Worm (Caenorhabditis elegans) whole organism, young adult: ENCODE measurements around the gene cutl-25.

Experiments used
- B0035.1 ChIP-seq: sonication (generic microtip); optimal IDR thresholded peaks from 2 replicates; lab custom pipeline; 2016; ENCODE audit warnings: missing genetic modification characterization, mild to moderate bottlenecking, missing compliant biosample characterization, missing genotype, missing genetic modification reagents
- B0336.3 ChIP-seq: fragments of 200-800 bp; sonication (Bioruptor generic); IDR thresholded peaks from 2 replicates; pipeline ENCODE4 v1.3.6; 2022; ENCODE audit warnings: missing genetic modification characterization, missing compliant biosample characterization
- D2030.7 ChIP-seq: fragments of 200-800 bp; sonication (Bioruptor generic); IDR thresholded peaks from 2 replicates; pipeline ENCODE4 v1.3.6; 2022; ENCODE audit warnings: missing genetic modification reagents, missing genetic modification characterization, missing compliant biosample characterization
- F10E7.11 ChIP-seq: sonication (generic microtip); optimal IDR thresholded peaks from 2 replicates; lab custom pipeline; 2017; ENCODE audit warnings: mild to moderate bottlenecking, missing genetic modification characterization, moderate library complexity, missing compliant biosample characterization
- F33H1.4 ChIP-seq: fragments of 200-800 bp; sonication (Bioruptor generic); IDR thresholded peaks from 2 replicates; pipeline ENCODE4 v1.3.6; 2022; ENCODE audit warnings: missing genetic modification reagents, missing genetic modification characterization, missing compliant biosample characterization
- F49E8.2 ChIP-seq: sonication (generic microtip); optimal IDR thresholded peaks from 3 replicates; lab custom pipeline; 2017; ENCODE audit warnings: missing genetic modification characterization, mild to moderate bottlenecking, missing compliant biosample characterization, antibody characterized with exemption, moderate library complexity; ENCODE audit not compliant: insufficient read depth
- K11D2.4 ChIP-seq: fragments of 200-800 bp; sonication (Bioruptor generic); IDR thresholded peaks from 2 replicates; pipeline ENCODE4 v1.3.6; 2022; ENCODE audit warnings: missing genetic modification reagents, missing genetic modification characterization, missing compliant biosample characterization
- K12H6.12 ChIP-seq: fragments of 200-800 bp; sonication (Bioruptor generic); optimal IDR thresholded peaks from 2 replicates; lab custom pipeline; 2018; ENCODE audit warnings: mild to moderate bottlenecking, missing genetic modification characterization, missing compliant biosample characterization
- Y79H2A.3 ChIP-seq: fragments of 200-800 bp; sonication (Bioruptor generic); conservative IDR thresholded peaks from 2 replicates; pipeline ENCODE4 v1.3.6; 2022; ENCODE audit warnings: missing genetic modification reagents, missing genetic modification characterization, missing compliant biosample characterization
- aptf-2 ChIP-seq: fragments of 200-800 bp; sonication (Bioruptor generic); conservative IDR thresholded peaks from 2 replicates; pipeline ENCODE4 v1.3.6; 2022; ENCODE audit warnings: missing genetic modification reagents, missing genetic modification characterization, missing compliant biosample characterization
- athp-1 ChIP-seq: sonication (generic microtip); optimal IDR thresholded peaks from 2 replicates; lab custom pipeline; 2017; ENCODE audit warnings: mild to moderate bottlenecking, missing genetic modification characterization, missing compliant biosample characterization
- attf-3 ChIP-seq: fragments of 200-800 bp; sonication (Bioruptor generic); conservative IDR thresholded peaks from 2 replicates; pipeline ENCODE4 v1.3.6; 2022; ENCODE audit warnings: missing genetic modification reagents, missing genetic modification characterization, missing compliant biosample characterization
- attf-5 ChIP-seq: fragments of 200-800 bp; sonication (Bioruptor generic); optimal IDR thresholded peaks from 2 replicates; lab custom pipeline; 2018; ENCODE audit warnings: mild to moderate bottlenecking, missing genetic modification characterization, missing compliant biosample characterization
- bed-1 ChIP-seq: fragments of 200-800 bp; sonication (Bioruptor generic); IDR thresholded peaks from 2 replicates; pipeline ENCODE4 v1.3.6; 2022; ENCODE audit warnings: missing genetic modification reagents, missing genetic modification characterization, missing compliant biosample characterization
- cebp-1 ChIP-seq, 2 experiments: fragments of 200-800 bp in 1 of 2; sonication (Bioruptor generic) in 1 of 2; sonication (generic microtip) in 1 of 2; IDR thresholded peaks in 1 of 2; optimal IDR thresholded peaks in 1 of 2; 2 replicates each; pipeline versions ENCODE4 v1.3.6 to Lab custom; 2017 to 2022; ENCODE audit warnings: missing compliant biosample characterization in 2 of 2, missing genetic modification characterization in 2 of 2, mild to moderate bottlenecking in 1 of 2, missing genetic modification reagents in 1 of 2, moderate library complexity in 1 of 2
- cebp-2 ChIP-seq: fragments of 200-800 bp; sonication (Bioruptor generic); IDR thresholded peaks from 2 replicates; pipeline ENCODE4 v1.3.6; 2022; ENCODE audit warnings: missing genetic modification characterization, missing compliant biosample characterization
- ceh-27 ChIP-seq: fragments of 200-800 bp; sonication (Bioruptor generic); optimal IDR thresholded peaks from 2 replicates; lab custom pipeline; 2018; ENCODE audit warnings: mild to moderate bottlenecking, missing genetic modification characterization, moderate library complexity, missing compliant biosample characterization
- ceh-91 ChIP-seq: fragments of 200-800 bp; sonication (Bioruptor generic); IDR thresholded peaks from 2 replicates; pipeline ENCODE4 v1.3.6; 2022; ENCODE audit warnings: missing genetic modification reagents, missing genetic modification characterization, missing compliant biosample characterization
- dpl-1 ChIP-seq: fragments of 150-350 bp; optimal IDR thresholded peaks from 2 replicates; lab custom pipeline; 2014; ENCODE audit warnings: missing biosample characterization, missing genetic modification reagents, missing genetic modification characterization
- efl-1 ChIP-seq: fragments of 150-350 bp; optimal IDR thresholded peaks from 2 replicates; lab custom pipeline; 2014; ENCODE audit warnings: missing biosample characterization, missing genetic modification reagents, missing genetic modification characterization
- egl-18 ChIP-seq: fragments of 200-800 bp; sonication (Bioruptor generic); IDR thresholded peaks from 2 replicates; pipeline ENCODE4 v1.3.6; 2022; ENCODE audit warnings: missing genetic modification reagents, missing genetic modification characterization, missing compliant biosample characterization
- egrh-3 ChIP-seq: fragments of 200-800 bp; sonication (Bioruptor generic); IDR thresholded peaks from 2 replicates; pipeline ENCODE4 v1.3.6; 2022; ENCODE audit warnings: missing genetic modification reagents, missing genetic modification characterization, missing compliant biosample characterization
- ets-4 ChIP-seq: fragments of 200-800 bp; sonication (Bioruptor generic); optimal IDR thresholded peaks from 2 replicates; lab custom pipeline; 2018; ENCODE audit warnings: mild to moderate bottlenecking, missing genetic modification characterization, missing compliant biosample characterization
- hmg-1.2 ChIP-seq: fragments of 200-800 bp; sonication (Bioruptor generic); IDR thresholded peaks from 2 replicates; pipeline ENCODE4 v1.3.6; 2022; ENCODE audit warnings: missing genetic modification reagents, missing genetic modification characterization, missing compliant biosample characterization
- lin-35 ChIP-seq, 3 experiments: fragments of 150-350 bp in 2 of 3; sonication (generic microtip) in 1 of 3; optimal IDR thresholded peaks; 2 replicates each; lab custom pipeline; 2014 to 2018; ENCODE audit warnings: missing biosample characterization in 3 of 3, missing genetic modification characterization in 3 of 3, missing genetic modification reagents in 3 of 3
- lin-40 ChIP-seq: sonication (generic microtip); optimal IDR thresholded peaks from 2 replicates; lab custom pipeline; 2016; ENCODE audit warnings: missing genetic modification characterization, mild to moderate bottlenecking, missing compliant biosample characterization, missing genotype, missing genetic modification reagents
- lin-54 ChIP-seq: fragments of 200-800 bp; sonication (Bioruptor generic); optimal IDR thresholded peaks from 2 replicates; lab custom pipeline; 2018; ENCODE audit warnings: mild to moderate bottlenecking, missing genetic modification characterization, missing compliant biosample characterization
- lsl-1 ChIP-seq: fragments of 200-800 bp; sonication (Bioruptor generic); optimal IDR thresholded peaks from 2 replicates; lab custom pipeline; 2018; ENCODE audit warnings: mild to moderate bottlenecking, missing genetic modification characterization, moderate library complexity, missing compliant biosample characterization
- lsy-27 ChIP-seq: sonication (generic microtip); optimal IDR thresholded peaks from 2 replicates; lab custom pipeline; 2017; ENCODE audit warnings: missing genetic modification characterization, mild to moderate bottlenecking, missing compliant biosample characterization, antibody characterized with exemption, missing genotype, borderline replicate concordance; ENCODE audit not compliant: insufficient read depth
- madf-6 ChIP-seq: fragments of 200-800 bp; sonication (Bioruptor generic); IDR thresholded peaks from 2 replicates; pipeline ENCODE4 v1.3.6; 2022; ENCODE audit warnings: missing genetic modification reagents, missing genetic modification characterization, missing compliant biosample characterization
- madf-8 ChIP-seq: fragments of 200-800 bp; sonication (Bioruptor generic); conservative IDR thresholded peaks from 2 replicates; pipeline ENCODE4 v1.3.6; 2022; ENCODE audit warnings: missing genetic modification reagents, missing genetic modification characterization, missing compliant biosample characterization
- mcd-1 ChIP-seq: fragments of 200-800 bp; sonication (Bioruptor generic); IDR thresholded peaks from 2 replicates; pipeline ENCODE4 v1.3.6; 2022; ENCODE audit warnings: missing genetic modification reagents, missing genetic modification characterization, missing compliant biosample characterization
- nfya-1 ChIP-seq: sonication (generic microtip); optimal IDR thresholded peaks from 2 replicates; lab custom pipeline; 2017; ENCODE audit warnings: antibody characterized with exemption, missing compliant biosample characterization, missing genetic modification characterization, borderline replicate concordance; ENCODE audit not compliant: insufficient read depth
- nhr-80 ChIP-seq: sonication (generic microtip); optimal IDR thresholded peaks from 2 replicates; lab custom pipeline; 2016; ENCODE audit warnings: missing genetic modification characterization, missing compliant biosample characterization
- rpc-1 ChIP-seq, 2 experiments: fragments of 150-350 bp in 1 of 2; sonication (generic microtip) in 1 of 2; optimal IDR thresholded peaks; 2 replicates each; lab custom pipeline; 2014 to 2018; ENCODE audit warnings: missing biosample characterization in 1 of 2, missing genetic modification characterization in 1 of 2, missing genetic modification reagents in 1 of 2, missing genotype in 1 of 2
- sdz-38 ChIP-seq: sonication (generic microtip); optimal IDR thresholded peaks from 2 replicates; lab custom pipeline; 2016; ENCODE audit warnings: missing genotype, missing genetic modification characterization, missing compliant biosample characterization
- tbp1 ChIP-seq: fragments of 200-800 bp; sonication (Bioruptor generic); optimal IDR thresholded peaks from 2 replicates; lab custom pipeline; 2018; ENCODE audit warnings: mild to moderate bottlenecking, missing genetic modification characterization, missing compliant biosample characterization
- xnd-1 ChIP-seq: sonication (generic microtip); optimal IDR thresholded peaks from 2 replicates; lab custom pipeline; 2016; ENCODE audit warnings: missing genotype, missing genetic modification reagents, missing genetic modification characterization, missing compliant biosample characterization
- zfh-2 ChIP-seq: fragments of 200-800 bp; sonication (Bioruptor generic); conservative IDR thresholded peaks from 2 replicates; pipeline ENCODE4 v1.3.6; 2022; ENCODE audit warnings: missing genetic modification reagents, missing genetic modification characterization, missing compliant biosample characterization

cutl-25 gene

DNA sequence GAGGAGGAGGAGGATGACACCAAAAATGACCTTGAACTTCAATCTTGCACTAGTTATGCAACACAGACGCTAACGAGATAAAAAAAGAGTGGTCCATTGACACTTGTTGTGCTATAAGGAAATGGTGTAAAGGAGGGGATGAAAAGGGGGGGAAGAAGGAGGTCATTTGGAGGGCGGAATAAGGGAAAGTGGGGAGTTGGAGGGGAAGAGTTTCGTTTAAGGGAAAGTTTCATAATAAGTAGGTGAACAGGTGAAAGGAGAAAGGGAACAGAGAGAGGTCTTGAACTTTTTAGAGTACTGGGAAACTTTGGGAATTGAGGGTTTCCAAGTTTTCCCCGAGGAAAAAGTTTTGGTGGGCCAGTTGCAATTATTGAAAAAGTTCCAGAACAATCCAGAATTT lies 969 bp upstream of the cutl-25 start:
- no peak for TF ChIP-seq Y79H2A.3 (GFP tag; lab: Robert Waterston, UW)
- TF ChIP-seq sdz-38: no peak

DNA sequence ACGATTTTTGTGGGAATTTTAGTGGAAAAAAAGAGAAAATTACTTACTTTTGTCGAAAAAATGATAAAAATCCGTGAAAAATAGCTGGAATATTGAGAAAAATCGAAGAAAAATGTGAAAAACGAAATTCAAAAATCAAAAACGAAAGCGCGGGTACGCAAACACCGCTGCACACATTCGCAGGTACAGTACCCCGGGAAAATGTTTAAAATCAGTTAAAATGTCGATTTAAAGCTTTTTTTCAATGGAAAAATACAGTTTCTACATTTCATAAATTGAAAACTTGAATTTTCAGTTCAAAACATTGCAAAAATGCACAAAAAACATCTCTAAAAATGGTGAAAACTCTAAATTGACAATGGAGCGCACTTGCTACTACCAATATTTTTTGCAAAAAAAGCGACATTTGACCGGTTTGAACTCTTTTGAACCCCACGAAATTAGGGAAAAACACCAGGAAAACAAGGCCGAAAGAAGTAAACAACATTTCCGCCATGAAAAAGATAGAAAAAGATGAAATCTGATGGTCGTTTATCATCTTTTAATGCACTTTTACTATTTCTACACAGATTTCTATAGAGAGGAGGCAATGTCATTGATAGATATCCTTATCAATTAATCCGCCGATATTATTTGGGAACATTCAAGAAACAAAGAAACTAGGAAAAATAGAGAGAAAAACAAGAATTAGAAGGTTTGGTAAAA lies 6.1 kb downstream of the cutl-25 start, which contains the start of gene daf-2:
daf-2 (minus strand) TSS at position 112 of the 705 bp plus-strand sequence.
- TF ChIP-seq efl-1 (GFP tag; lab: Kevin White, UChicago) (peak; percentile 68), mcd-1 (GFP tag; lab: Robert Waterston, UW) (peak; percentile 71), lsl-1 (peak; percentile 94), egrh-3 (GFP tag; lab: Robert Waterston, UW) (no peak), ceh-91 (GFP tag; lab: Robert Waterston, UW) (peak; percentile 40), F49E8.2 (tag; lab: Kevin White, UChicago) (no peak), madf-8 (GFP tag; lab: Robert Waterston, UW) (peak; percentile 65), B0336.3 (GFP tag; lab: Robert Waterston, UW) (no peak), lin-35 (GFP tag; optimal IDR thresholded peaks at IDR 0.05; lab: Kevin White, UChicago) (no peak), F33H1.4 (peak; percentile 58), madf-6 (GFP tag; lab: Robert Waterston, UW) (peak; percentile 84), D2030.7 (peak; percentile 62; the same call in 1 of the 2 replicates), K11D2.4 (GFP tag; lab: Robert Waterston, UW) (no peak), ets-4 (GFP tag; lab: Kevin White, UChicago) (no peak), xnd-1 (tag; lab: Kevin White, UChicago) (peak; percentile 88)

DNA sequence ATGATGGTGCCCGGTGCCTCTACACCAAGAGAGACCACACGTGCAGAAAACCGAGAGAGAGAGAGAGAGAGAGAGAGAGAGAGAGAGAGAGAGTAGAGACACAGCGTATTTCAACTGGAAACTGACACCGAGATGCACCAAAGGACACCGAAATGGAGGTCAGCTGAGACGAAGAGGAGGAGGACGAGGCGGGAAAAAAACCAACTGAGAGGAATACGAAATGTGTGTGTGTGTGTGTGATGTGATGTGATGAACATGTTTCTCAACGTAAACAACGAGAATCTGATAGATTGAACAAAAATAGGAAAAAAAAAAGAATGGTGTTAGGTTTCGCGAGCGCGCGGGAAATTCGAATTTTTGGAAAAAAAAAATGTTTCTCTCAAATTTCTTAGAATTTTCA lies 9.6 kb downstream of the cutl-25 start:
- TF ChIP-seq lin-54 (GFP tag; lab: Kevin White, UChicago): peak; percentile 44
- TF ChIP-seq bed-1: no peak
- TF ChIP-seq xnd-1 (tag; lab: Kevin White, UChicago): no peak
- TF ChIP-seq lin-35 (GFP tag; optimal IDR thresholded peaks at IDR 0.05; lab: Kevin White, UChicago): peak in 1 of 3 experiments; percentile 51
- peak; percentile 36; the same call in 1 of the 2 replicates for TF ChIP-seq mcd-1 (GFP tag; lab: Robert Waterston, UW)
- TF ChIP-seq K12H6.12: no peak
- peak; percentile 78 for TF ChIP-seq zfh-2 (GFP tag; lab: Robert Waterston, UW)
- peak; percentile 70 for TF ChIP-seq nhr-80 (tag; lab: Kevin White, UChicago)
- peak; percentile 57 for TF ChIP-seq egrh-3 (GFP tag; lab: Robert Waterston, UW)
- TF ChIP-seq cebp-1 (GFP tag; IDR thresholded peaks at IDR 0.05; lab: Robert Waterston, UW): no peak
- peak; percentile 65 for TF ChIP-seq cebp-1 (tag; optimal IDR thresholded peaks at IDR 0.05; lab: Kevin White, UChicago)
- no peak for TF ChIP-seq athp-1 (tag; lab: Kevin White, UChicago)
- TF ChIP-seq tbp1 (GFP tag; lab: Kevin White, UChicago): peak; percentile 5
- peak; percentile 43; the same call in 1 of the 2 replicates for TF ChIP-seq hmg-1.2 (GFP tag; lab: Robert Waterston, UW)
- peak; percentile 75 for TF ChIP-seq attf-5 (GFP tag; lab: Kevin White, UChicago)
- TF ChIP-seq K11D2.4 (GFP tag; lab: Robert Waterston, UW): peak; percentile 9; the same call in 1 of the 2 replicates

DNA sequence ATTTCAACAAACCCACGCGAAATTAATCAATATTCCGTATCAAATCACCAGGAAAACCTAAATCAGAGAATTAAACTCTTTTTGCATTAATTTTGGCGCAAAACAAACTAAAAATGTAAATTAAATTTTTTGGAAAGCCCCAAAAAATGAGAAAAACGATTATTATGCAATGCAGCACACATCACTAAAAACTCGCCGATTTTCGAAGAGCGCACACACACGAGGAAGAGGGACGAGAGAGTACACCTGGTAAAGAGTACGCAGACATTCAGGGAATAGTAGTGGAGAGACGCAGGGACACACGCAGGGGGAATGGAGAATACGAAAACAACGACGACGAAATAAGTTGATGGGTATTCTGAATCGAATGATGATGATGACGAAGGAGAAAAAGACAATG lies 11.0 kb downstream of the cutl-25 start:
- no peak for TF ChIP-seq madf-6 (GFP tag; lab: Robert Waterston, UW)
- no peak for TF ChIP-seq sdz-38
- no peak for TF ChIP-seq rpc-1 (optimal IDR thresholded peaks at IDR 0.05; lab: Kevin White, UChicago)
- TF ChIP-seq rpc-1 (tag; optimal IDR thresholded peaks at IDR 0.05; lab: Kevin White, UChicago): no peak
- no peak for TF ChIP-seq cebp-1 (GFP tag; IDR thresholded peaks at IDR 0.05; lab: Robert Waterston, UW)
- peak; percentile 48 for TF ChIP-seq cebp-1 (tag; optimal IDR thresholded peaks at IDR 0.05; lab: Kevin White, UChicago)
- peak; percentile 27; the same call in 1 of the 2 replicates for TF ChIP-seq mcd-1 (GFP tag; lab: Robert Waterston, UW)
- TF ChIP-seq dpl-1 (GFP tag; lab: Kevin White, UChicago): no peak
- TF ChIP-seq hmg-1.2 (GFP tag; lab: Robert Waterston, UW): peak; percentile 97
- no peak for TF ChIP-seq egl-18 (GFP tag; lab: Robert Waterston, UW)
- TF ChIP-seq cebp-2 (GFP tag; lab: Robert Waterston, UW): no peak
- peak; percentile 23 for TF ChIP-seq ceh-27 (GFP tag; lab: Kevin White, UChicago)
- TF ChIP-seq F10E7.11: no peak
- TF ChIP-seq nfya-1 (tag; lab: Kevin White, UChicago): no peak
- no peak for TF ChIP-seq B0035.1
- peak; percentile 35 for TF ChIP-seq lin-40 (tag; lab: Kevin White, UChicago)
- no peak for TF ChIP-seq attf-3 (GFP tag; lab: Robert Waterston, UW)
- no peak for TF ChIP-seq B0336.3 (GFP tag; lab: Robert Waterston, UW)
- no peak for TF ChIP-seq lsy-27
- no peak for TF ChIP-seq aptf-2 (GFP tag; lab: Robert Waterston, UW)
